Fruit fly (Drosophila melanogaster) Kc167 (cell line): ENCODE measurements around the gene CG4502.

Experiments used
- Sin3A ChIP-seq: fragments of >200 bp; optimal IDR thresholded peaks from 2 replicates; lab custom pipeline; 2018; ENCODE audit warnings: missing external identifiers
- ttk ChIP-seq: sonication (Bioruptor generic); optimal IDR thresholded peaks from 2 replicates; lab custom pipeline; 2017; ENCODE audit warnings: missing external identifiers

DNA sequence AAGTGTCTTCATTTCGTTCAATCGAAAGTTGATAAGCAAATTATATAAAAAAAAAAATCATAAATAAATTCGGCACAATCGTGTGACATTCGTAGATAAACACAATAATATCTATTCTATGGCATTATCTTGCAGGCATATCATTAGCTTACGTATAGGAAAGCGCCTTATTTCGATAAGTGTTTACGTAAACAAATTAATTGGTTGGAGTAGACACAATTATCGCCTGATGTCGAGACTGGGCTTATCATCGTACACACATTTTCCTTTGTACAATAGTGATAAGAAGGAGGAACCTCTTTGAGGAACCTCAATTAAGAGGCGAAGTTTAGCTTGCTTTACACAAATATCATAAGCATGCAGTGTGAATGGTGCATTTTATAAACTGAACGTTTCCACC is 10.8 kb upstream of the CG4502 start:
- TF ChIP-seq Sin3A (lab: Kevin White, UChicago) (no peak), ttk (lab: Kevin White, UChicago) (no peak)
